Worm (Caenorhabditis elegans) whole organism, young adult: Measurements from ENCODE around the gene M05D6.9.

ENCODE experiments used
- B0261.1 ChIP-seq: sonication (generic microtip); optimal IDR thresholded peaks from 2 replicates; lab custom pipeline; 2016; ENCODE audit warnings: mild to moderate bottlenecking, missing genetic modification characterization, moderate library complexity, missing compliant biosample characterization
- B0336.3 ChIP-seq: fragments of 200-800 bp; sonication (Bioruptor generic); IDR thresholded peaks from 2 replicates; pipeline ENCODE4 v1.3.6; 2022; ENCODE audit warnings: missing genetic modification characterization, missing compliant biosample characterization
- C06A6.2 ChIP-seq: fragments of 200-800 bp; sonication (Bioruptor generic); conservative IDR thresholded peaks from 2 replicates; pipeline ENCODE4 v1.3.6; 2022; ENCODE audit warnings: missing genetic modification characterization, missing compliant biosample characterization
- F23B12.7 ChIP-seq: sonication (generic microtip); optimal IDR thresholded peaks from 2 replicates; lab custom pipeline; 2017; ENCODE audit warnings: missing genetic modification characterization, mild to moderate bottlenecking, missing compliant biosample characterization, antibody characterized with exemption, moderate library complexity; ENCODE audit not compliant: insufficient read depth
- F55B11.4 ChIP-seq: sonication (generic microtip); optimal IDR thresholded peaks from 2 replicates; lab custom pipeline; 2016; ENCODE audit warnings: missing compliant biosample characterization, missing genetic modification characterization, borderline replicate concordance; ENCODE audit not compliant: insufficient read depth
- K11D2.4 ChIP-seq: fragments of 200-800 bp; sonication (Bioruptor generic); IDR thresholded peaks from 2 replicates; pipeline ENCODE4 v1.3.6; 2022; ENCODE audit warnings: missing genetic modification reagents, missing genetic modification characterization, missing compliant biosample characterization
- T26A5.8 ChIP-seq: sonication (generic microtip); optimal IDR thresholded peaks from 2 replicates; lab custom pipeline; 2016; ENCODE audit warnings: missing genetic modification characterization, missing compliant biosample characterization
- Y56A3A.18 ChIP-seq: fragments of 200-800 bp; sonication (Bioruptor generic); IDR thresholded peaks from 2 replicates; pipeline ENCODE4 v1.3.6; 2022; ENCODE audit warnings: missing genetic modification reagents, missing genetic modification characterization, missing compliant biosample characterization
- Y79H2A.3 ChIP-seq: fragments of 200-800 bp; sonication (Bioruptor generic); conservative IDR thresholded peaks from 2 replicates; pipeline ENCODE4 v1.3.6; 2022; ENCODE audit warnings: missing genetic modification reagents, missing genetic modification characterization, missing compliant biosample characterization
- ZK185.1 ChIP-seq: sonication (generic microtip); optimal IDR thresholded peaks from 2 replicates; lab custom pipeline; 2016; ENCODE audit warnings: mild to moderate bottlenecking, missing genetic modification characterization, missing compliant biosample characterization; ENCODE audit not compliant: poor library complexity, severe bottlenecking
- ama-1 ChIP-seq, 3 experiments: fragments of 150-350 bp in 1 of 3; sonication (generic microtip) in 2 of 3; optimal IDR thresholded peaks; 2 replicates each; lab custom pipeline; 2014 to 2018; ENCODE audit warnings: missing biosample characterization in 2 of 3, missing genetic modification characterization in 2 of 3, missing genetic modification reagents in 2 of 3
- aptf-2 ChIP-seq: fragments of 200-800 bp; sonication (Bioruptor generic); conservative IDR thresholded peaks from 2 replicates; pipeline ENCODE4 v1.3.6; 2022; ENCODE audit warnings: missing genetic modification reagents, missing genetic modification characterization, missing compliant biosample characterization
- aptf-3 ChIP-seq: fragments of 200-800 bp; sonication (Bioruptor generic); IDR thresholded peaks from 2 replicates; pipeline ENCODE4 v1.3.6; 2022; ENCODE audit warnings: missing genetic modification characterization, missing compliant biosample characterization
- ccch-3 ChIP-seq: fragments of 200-800 bp; sonication (Bioruptor generic); optimal IDR thresholded peaks from 2 replicates; lab custom pipeline; 2018; ENCODE audit warnings: mild to moderate bottlenecking, missing genetic modification characterization, missing compliant biosample characterization
- cebp-1 ChIP-seq, 2 experiments: fragments of 200-800 bp in 1 of 2; sonication (Bioruptor generic) in 1 of 2; sonication (generic microtip) in 1 of 2; IDR thresholded peaks in 1 of 2; optimal IDR thresholded peaks in 1 of 2; 2 replicates each; pipeline versions ENCODE4 v1.3.6 to Lab custom; 2017 to 2022; ENCODE audit warnings: missing compliant biosample characterization in 2 of 2, missing genetic modification characterization in 2 of 2, mild to moderate bottlenecking in 1 of 2, missing genetic modification reagents in 1 of 2, moderate library complexity in 1 of 2
- dpff-1 ChIP-seq: sonication (generic microtip); optimal IDR thresholded peaks from 2 replicates; lab custom pipeline; 2017; ENCODE audit warnings: mild to moderate bottlenecking, missing genetic modification characterization, missing compliant biosample characterization
- egl-44 ChIP-seq: fragments of 200-800 bp; sonication (Bioruptor generic); IDR thresholded peaks from 2 replicates; pipeline ENCODE4 v1.3.6; 2022; ENCODE audit warnings: missing genetic modification reagents, missing genetic modification characterization, missing compliant biosample characterization
- fkh-3 ChIP-seq: sonication (generic microtip); optimal IDR thresholded peaks from 2 replicates; lab custom pipeline; 2016; ENCODE audit warnings: mild to moderate bottlenecking, missing genetic modification characterization, missing compliant biosample characterization
- gei-17 ChIP-seq: fragments of 200-800 bp; sonication (Bioruptor generic); optimal IDR thresholded peaks from 2 replicates; lab custom pipeline; 2018; ENCODE audit warnings: mild to moderate bottlenecking, missing genetic modification characterization, missing compliant biosample characterization
- hlh-12 ChIP-seq: sonication (generic microtip); optimal IDR thresholded peaks from 2 replicates; lab custom pipeline; 2016; ENCODE audit warnings: missing genetic modification characterization, missing compliant biosample characterization
- hlh-26 ChIP-seq: fragments of 200-800 bp; sonication (Bioruptor generic); conservative IDR thresholded peaks from 2 replicates; pipeline ENCODE4 v1.3.6; 2022; ENCODE audit warnings: missing genetic modification reagents, missing genetic modification characterization, missing compliant biosample characterization
- hmg-20 ChIP-seq: fragments of 200-800 bp; sonication (Bioruptor generic); IDR thresholded peaks from 2 replicates; pipeline ENCODE4 v1.3.6; 2022; ENCODE audit warnings: missing genetic modification reagents, missing genetic modification characterization, missing compliant biosample characterization
- hrde-1 ChIP-seq: sonication (generic microtip); optimal IDR thresholded peaks from 2 replicates; lab custom pipeline; 2016; ENCODE audit warnings: missing genetic modification characterization, mild to moderate bottlenecking, missing compliant biosample characterization, moderate library complexity, missing genotype, missing genetic modification reagents, borderline replicate concordance
- lin-26 ChIP-seq: fragments of 200-800 bp; sonication (Bioruptor generic); IDR thresholded peaks from 2 replicates; pipeline ENCODE4 v1.3.6; 2022; ENCODE audit warnings: missing genetic modification reagents, missing genetic modification characterization, missing compliant biosample characterization
- lin-35 ChIP-seq, 3 experiments: fragments of 150-350 bp in 2 of 3; sonication (generic microtip) in 1 of 3; optimal IDR thresholded peaks; 2 replicates each; lab custom pipeline; 2014 to 2018; ENCODE audit warnings: missing biosample characterization in 3 of 3, missing genetic modification characterization in 3 of 3, missing genetic modification reagents in 3 of 3
- lin-54 ChIP-seq: fragments of 200-800 bp; sonication (Bioruptor generic); optimal IDR thresholded peaks from 2 replicates; lab custom pipeline; 2018; ENCODE audit warnings: mild to moderate bottlenecking, missing genetic modification characterization, missing compliant biosample characterization
- lir-1 ChIP-seq: fragments of 200-800 bp; sonication (Bioruptor generic); conservative IDR thresholded peaks from 2 replicates; pipeline ENCODE4 v1.3.6; 2022; ENCODE audit warnings: missing genetic modification reagents, missing genetic modification characterization, missing compliant biosample characterization
- lsy-27 ChIP-seq: sonication (generic microtip); optimal IDR thresholded peaks from 2 replicates; lab custom pipeline; 2017; ENCODE audit warnings: missing genetic modification characterization, mild to moderate bottlenecking, missing compliant biosample characterization, antibody characterized with exemption, missing genotype, borderline replicate concordance; ENCODE audit not compliant: insufficient read depth
- madf-10 ChIP-seq: sonication (generic microtip); optimal IDR thresholded peaks from 2 replicates; lab custom pipeline; 2016; ENCODE audit warnings: mild to moderate bottlenecking, missing genetic modification characterization, missing compliant biosample characterization
- mxl-1 ChIP-seq: sonication (generic microtip); optimal IDR thresholded peaks from 2 replicates; lab custom pipeline; 2016; ENCODE audit warnings: missing genetic modification characterization, missing compliant biosample characterization
- nfya-1 ChIP-seq: sonication (generic microtip); optimal IDR thresholded peaks from 2 replicates; lab custom pipeline; 2017; ENCODE audit warnings: antibody characterized with exemption, missing compliant biosample characterization, missing genetic modification characterization, borderline replicate concordance; ENCODE audit not compliant: insufficient read depth
- nhr-27 ChIP-seq: fragments of 200-800 bp; sonication (Bioruptor generic); optimal IDR thresholded peaks from 2 replicates; lab custom pipeline; 2018; ENCODE audit warnings: mild to moderate bottlenecking, missing genetic modification characterization, moderate library complexity, missing compliant biosample characterization
- nhr-80 ChIP-seq: sonication (generic microtip); optimal IDR thresholded peaks from 2 replicates; lab custom pipeline; 2016; ENCODE audit warnings: missing genetic modification characterization, missing compliant biosample characterization
- nhr-90 ChIP-seq: sonication (generic microtip); optimal IDR thresholded peaks from 2 replicates; lab custom pipeline; 2016; ENCODE audit warnings: missing genotype, mild to moderate bottlenecking, missing genetic modification characterization, missing compliant biosample characterization
- snpc-1.1 ChIP-seq: sonication (generic microtip); optimal IDR thresholded peaks from 2 replicates; lab custom pipeline; 2017; ENCODE audit warnings: missing genetic modification characterization, mild to moderate bottlenecking, missing compliant biosample characterization, antibody characterized with exemption, moderate library complexity, missing genotype, missing genetic modification reagents; ENCODE audit not compliant: insufficient read depth
- snpc-3.4 ChIP-seq: sonication (generic microtip); optimal IDR thresholded peaks from 2 replicates; lab custom pipeline; 2017; ENCODE audit warnings: missing genetic modification characterization, mild to moderate bottlenecking, missing compliant biosample characterization, antibody characterized with exemption, moderate library complexity, missing genotype, missing genetic modification reagents
- snpc-4 ChIP-seq, 5 experiments: fragments of 150-350 bp in 1 of 5; sonication (generic microtip) in 4 of 5; optimal IDR thresholded peaks; 2 replicates each; lab custom pipeline; 2014 to 2018; ENCODE audit warnings: missing genetic modification characterization in 5 of 5, missing biosample characterization in 3 of 5, antibody characterized with exemption in 2 of 5, mild to moderate bottlenecking in 2 of 5, missing compliant biosample characterization in 2 of 5, missing genotype in 2 of 5, moderate library complexity in 2 of 5, missing genetic modification reagents in 1 of 5
- tlf-1 ChIP-seq: fragments of 200-800 bp; sonication (Bioruptor generic); optimal IDR thresholded peaks from 2 replicates; lab custom pipeline; 2018; ENCODE audit warnings: mild to moderate bottlenecking, missing genetic modification characterization, missing compliant biosample characterization
- zfh-2 ChIP-seq: fragments of 200-800 bp; sonication (Bioruptor generic); conservative IDR thresholded peaks from 2 replicates; pipeline ENCODE4 v1.3.6; 2022; ENCODE audit warnings: missing genetic modification reagents, missing genetic modification characterization, missing compliant biosample characterization
- zim-3 ChIP-seq: sonication (generic microtip); optimal IDR thresholded peaks from 2 replicates; lab custom pipeline; 2017; ENCODE audit warnings: mild to moderate bottlenecking, missing genetic modification characterization, moderate library complexity, missing compliant biosample characterization
- ztf-18 ChIP-seq: sonication (generic microtip); optimal IDR thresholded peaks from 2 replicates; lab custom pipeline; 2016; ENCODE audit warnings: missing genotype, mild to moderate bottlenecking, missing genetic modification characterization, missing compliant biosample characterization
- ztf-26 ChIP-seq: sonication (generic microtip); optimal IDR thresholded peaks from 2 replicates; lab custom pipeline; 2017; ENCODE audit warnings: missing genetic modification characterization, missing compliant biosample characterization
- ztf-28 ChIP-seq: fragments of 200-800 bp; sonication (Bioruptor generic); IDR thresholded peaks from 2 replicates; pipeline ENCODE4 v1.3.6; 2022; ENCODE audit warnings: missing genetic modification reagents, missing genetic modification characterization, missing compliant biosample characterization

Gene M05D6.9

DNA sequence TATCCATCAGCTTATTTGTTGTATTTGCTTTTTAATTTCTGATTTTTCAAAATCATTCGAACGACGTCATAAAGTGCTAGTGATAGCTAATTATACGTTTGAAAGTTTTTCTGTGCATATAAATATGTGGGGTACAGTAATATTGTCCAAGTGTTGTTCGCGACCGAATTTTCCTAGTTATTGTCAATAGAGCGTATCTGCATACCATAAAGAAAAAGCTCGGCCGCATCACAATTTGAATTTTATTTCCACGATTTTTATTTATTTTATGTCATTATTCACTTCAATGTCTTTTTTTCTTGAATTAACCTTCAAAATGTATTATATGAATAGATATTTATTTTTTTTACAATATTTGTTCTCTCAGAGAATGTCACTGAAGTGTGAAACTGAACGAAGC, 22.7 kb downstream of the M05D6.9 start, which contains the start of gene rnh-2 (continued):
- TF ChIP-seq ccch-3 (GFP tag; lab: Kevin White, UChicago): no peak
- TF ChIP-seq snpc-1.1 (tag; lab: Kevin White, UChicago): no peak
- 0 out of 2 replicates have a peak, but pooled peaks have one; percentile 34 for TF ChIP-seq aptf-2
- TF ChIP-seq lsy-27: no peak
- no peak for TF ChIP-seq T26A5.8 (tag; lab: Kevin White, UChicago)
- TF ChIP-seq nhr-80 (tag; lab: Kevin White, UChicago): peak; percentile 55
- TF ChIP-seq dpff-1 (tag; lab: Kevin White, UChicago): no peak
- TF ChIP-seq zfh-2 (GFP tag; lab: Robert Waterston, UW): no peak
- no peak for TF ChIP-seq nfya-1
- TF ChIP-seq F23B12.7 (tag; lab: Kevin White, UChicago): peak; percentile 74
- TF ChIP-seq zim-3 (tag; lab: Kevin White, UChicago): no peak
- no peak for TF ChIP-seq lin-26 (GFP tag; lab: Robert Waterston, UW)
- no peak for TF ChIP-seq F55B11.4 (tag; lab: Kevin White, UChicago)
- no peak for TF ChIP-seq hlh-26
- no peak for TF ChIP-seq egl-44 (GFP tag; lab: Robert Waterston, UW)
- TF ChIP-seq hlh-12 (tag; lab: Kevin White, UChicago): no peak
- peak; percentile 49 for TF ChIP-seq madf-10 (tag; lab: Kevin White, UChicago)
- TF ChIP-seq ZK185.1: peak; percentile 84
- no peak for TF ChIP-seq nhr-90 (tag; lab: Kevin White, UChicago)
- TF ChIP-seq Y56A3A.18: no peak
- TF ChIP-seq B0336.3 (GFP tag; lab: Robert Waterston, UW): no peak
- no peak for TF ChIP-seq Y79H2A.3 (GFP tag; lab: Robert Waterston, UW)
- no peak for TF ChIP-seq gei-17
- peak; percentile 76 for TF ChIP-seq lin-54 (GFP tag; lab: Kevin White, UChicago)
- no peak for TF ChIP-seq B0261.1 (tag; lab: Kevin White, UChicago)
- no peak for TF ChIP-seq C06A6.2 (GFP tag; lab: Robert Waterston, UW)
- peak; percentile 35 for TF ChIP-seq snpc-3.4
- 0 out of 2 replicates have a peak, but pooled peaks have one; percentile 36 for TF ChIP-seq lir-1 (GFP tag; lab: Robert Waterston, UW)

DNA sequence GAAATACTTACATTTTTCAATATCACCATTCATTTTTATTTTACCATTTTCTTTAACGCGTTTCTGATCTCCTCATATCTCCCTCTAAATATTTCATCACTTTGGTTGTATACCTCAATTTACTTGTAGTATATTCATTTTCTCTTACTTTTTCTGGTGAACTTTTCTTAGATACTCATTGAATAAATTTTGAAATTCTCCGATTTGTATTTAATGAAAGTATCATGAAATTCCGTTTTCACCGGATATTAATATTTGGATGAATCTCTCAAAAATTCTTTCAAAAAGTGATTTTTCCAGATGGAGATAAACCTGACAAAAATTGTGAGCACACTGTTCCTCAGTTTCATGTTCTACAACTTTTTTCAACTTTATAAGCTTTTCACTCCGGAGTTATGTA, 24.1 kb downstream of the M05D6.9 start, which contains the start of gene T13H5.8:
Gene T13H5.8 (plus strand): TSS at position 301 of the 400 bp plus-strand sequence.
- TF ChIP-seq mxl-1 (tag; lab: Kevin White, UChicago) (no peak), aptf-3 (GFP tag; lab: Robert Waterston, UW) (no peak), snpc-4 (GFP tag; optimal IDR thresholded peaks at IDR 0.05; lab: Kevin White, UChicago) (no peak), snpc-4 (tag; optimal IDR thresholded peaks at IDR 0.05; lab: Kevin White, UChicago) (no peak), ztf-18 (tag; lab: Kevin White, UChicago) (no peak), ztf-26 (no peak), nhr-27 (tag; lab: Kevin White, UChicago) (no peak), cebp-1 (GFP tag; IDR thresholded peaks at IDR 0.05; lab: Robert Waterston, UW) (no peak), cebp-1 (tag; optimal IDR thresholded peaks at IDR 0.05; lab: Kevin White, UChicago) (no peak), hmg-20 (GFP tag; lab: Robert Waterston, UW) (no peak), hrde-1 (tag; lab: Kevin White, UChicago) (no peak), B0261.1 (tag; lab: Kevin White, UChicago) (no peak), tlf-1 (GFP tag; lab: Kevin White, UChicago) (no peak), ZK185.1 (no peak), lin-35 (GFP tag; optimal IDR thresholded peaks at IDR 0.05; lab: Kevin White, UChicago) (no peak), K11D2.4 (GFP tag; lab: Robert Waterston, UW) (no peak), fkh-3 (tag; lab: Kevin White, UChicago) (no peak), ztf-28 (GFP tag; lab: Robert Waterston, UW) (no peak), ama-1 (optimal IDR thresholded peaks at IDR 0.05; lab: Kevin White, UChicago) (no peak), ama-1 (GFP tag; optimal IDR thresholded peaks at IDR 0.05; lab: Kevin White, UChicago) (no peak)
